Fruit fly (Drosophila melanogaster) whole organism, embryonic: Measurements from ENCODE around the gene hale.
A peak's percentile ranks its signal among the peaks of the same experiment; 100 is the strongest.

ENCODE experiments used
- Adf1 ChIP-seq: fragments of 200-800 bp; sonication (Bioruptor generic); IDR thresholded peaks from 2 replicates; pipeline ENCODE4 v1.3.6; 2022; ENCODE audit warnings: missing biosample characterization, missing genetic modification characterization
- BtbVII ChIP-seq: fragments of 200-800 bp; sonication (Bioruptor generic); optimal IDR thresholded peaks from 3 replicates; lab custom pipeline; 2017; ENCODE audit warnings: missing biosample characterization, mild to moderate bottlenecking, missing genetic modification characterization
- CG11247 ChIP-seq: fragments of 200-800 bp; sonication (Bioruptor generic); IDR thresholded peaks from 2 replicates; pipeline ENCODE4 v1.3.6; 2022; ENCODE audit warnings: missing biosample characterization, missing genetic modification characterization
- CG12236 ChIP-seq: fragments of 200-800 bp; sonication (Bioruptor generic); optimal IDR thresholded peaks from 2 replicates; lab custom pipeline; 2016; ENCODE audit warnings: missing biosample characterization, missing genetic modification characterization
- CG12769 ChIP-seq: fragments of 200-800 bp; sonication (Bioruptor generic); optimal IDR thresholded peaks from 2 replicates; lab custom pipeline; 2019; ENCODE audit warnings: missing biosample characterization, mild to moderate bottlenecking, missing genetic modification characterization, moderate library complexity
- CG12942 ChIP-seq: fragments of 200-800 bp; sonication (Bioruptor generic); optimal IDR thresholded peaks from 3 replicates; lab custom pipeline; 2016; ENCODE audit warnings: missing biosample characterization, missing genetic modification characterization
- CG13296 ChIP-seq: fragments of 200-800 bp; sonication (Bioruptor generic); optimal IDR thresholded peaks from 3 replicates; lab custom pipeline; 2018; ENCODE audit warnings: missing biosample characterization, mild to moderate bottlenecking, missing genetic modification characterization
- CG17186 ChIP-seq: fragments of 200-800 bp; sonication (Bioruptor generic); optimal IDR thresholded peaks from 3 replicates; lab custom pipeline; 2017; ENCODE audit warnings: missing biosample characterization, missing genetic modification reagents, missing genetic modification characterization
- CG17359 ChIP-seq: fragments of 200-800 bp; sonication (Bioruptor generic); optimal IDR thresholded peaks from 3 replicates; lab custom pipeline; 2018; ENCODE audit warnings: missing biosample characterization, mild to moderate bottlenecking, missing genetic modification characterization, moderate library complexity
- CG17802 ChIP-seq: fragments of 200-800 bp; sonication (Bioruptor generic); optimal IDR thresholded peaks from 2 replicates; lab custom pipeline; 2018; ENCODE audit warnings: missing biosample characterization, mild to moderate bottlenecking, missing genetic modification characterization, moderate library complexity
- CG18476 ChIP-seq: fragments of 200-800 bp; sonication (Bioruptor generic); optimal IDR thresholded peaks from 2 replicates; lab custom pipeline; 2016; ENCODE audit warnings: missing biosample characterization, mild to moderate bottlenecking, missing genetic modification characterization
- CG2875 ChIP-seq: fragments of 200-800 bp; sonication (Bioruptor generic); optimal IDR thresholded peaks from 2 replicates; lab custom pipeline; 2017; ENCODE audit warnings: missing biosample characterization, mild to moderate bottlenecking, missing genetic modification characterization, missing genetic modification reagents
- CG32772 ChIP-seq: fragments of 200-800 bp; sonication (Bioruptor generic); IDR thresholded peaks from 2 replicates; pipeline ENCODE4 v1.3.6; 2022; ENCODE audit warnings: missing biosample characterization, missing genetic modification characterization
- CG34422 ChIP-seq: fragments of 200-800 bp; sonication (Bioruptor generic); IDR thresholded peaks from 3 replicates; pipeline ENCODE4 v1.3.6; 2022; ENCODE audit warnings: missing biosample characterization, missing genetic modification characterization
- CG6654 ChIP-seq: fragments of 200-800 bp; sonication (Bioruptor generic); optimal IDR thresholded peaks from 2 replicates; lab custom pipeline; 2017; ENCODE audit warnings: missing biosample characterization, mild to moderate bottlenecking, missing genetic modification characterization
- CG6854 ChIP-seq: fragments of 200-800 bp; sonication (Bioruptor generic); optimal IDR thresholded peaks from 3 replicates; lab custom pipeline; 2017; ENCODE audit warnings: missing biosample characterization, mild to moderate bottlenecking, missing genetic modification characterization
- CG8290 ChIP-seq, 3 experiments: fragments of 200-800 bp; sonication (Bioruptor generic); optimal IDR thresholded peaks; 2 replicates each; lab custom pipeline; 2016 to 2019; ENCODE audit warnings: missing biosample characterization in 3 of 3, missing genetic modification characterization in 3 of 3, mild to moderate bottlenecking in 2 of 3, moderate library complexity in 1 of 3
- CG9797 ChIP-seq: fragments of 200-800 bp; sonication (Bioruptor generic); optimal IDR thresholded peaks from 3 replicates; lab custom pipeline; 2018; ENCODE audit warnings: missing biosample characterization, mild to moderate bottlenecking, missing genetic modification characterization
- CG9932 ChIP-seq: fragments of 200-800 bp; sonication (Bioruptor generic); IDR thresholded peaks from 2 replicates; pipeline ENCODE4 v1.3.6; 2022; ENCODE audit warnings: missing biosample characterization, missing genetic modification characterization
- Camta ChIP-seq: fragments of 200-800 bp; sonication (Bioruptor generic); optimal IDR thresholded peaks from 2 replicates; lab custom pipeline; 2016; ENCODE audit warnings: missing biosample characterization, missing genetic modification characterization
- Chrac-16 ChIP-seq: fragments of 200-800 bp; sonication (Bioruptor generic); optimal IDR thresholded peaks from 3 replicates; lab custom pipeline; 2016; ENCODE audit warnings: missing biosample characterization, missing genetic modification characterization
- ERR ChIP-seq: fragments of 200-800 bp; sonication (Bioruptor generic); optimal IDR thresholded peaks from 2 replicates; lab custom pipeline; 2016; ENCODE audit warnings: missing biosample characterization, missing genetic modification characterization
- Elba2 ChIP-seq: fragments of 200-800 bp; sonication (Bioruptor generic); optimal IDR thresholded peaks from 3 replicates; lab custom pipeline; 2016; ENCODE audit warnings: missing biosample characterization, missing genetic modification characterization
- Fer1 ChIP-seq: fragments of 200-800 bp; sonication (Bioruptor generic); optimal IDR thresholded peaks from 2 replicates; lab custom pipeline; 2017; ENCODE audit warnings: missing biosample characterization, mild to moderate bottlenecking, missing genetic modification characterization
- Hmr ChIP-seq: fragments of 200-800 bp; sonication (Bioruptor generic); optimal IDR thresholded peaks from 3 replicates; lab custom pipeline; 2017; ENCODE audit warnings: mild to moderate bottlenecking, missing biosample characterization, missing genetic modification reagents, missing genetic modification characterization
- Hsf ChIP-seq: fragments of 200-800 bp; sonication (Bioruptor generic); optimal IDR thresholded peaks from 3 replicates; lab custom pipeline; 2016; ENCODE audit warnings: missing biosample characterization, missing genetic modification characterization
- Lpt ChIP-seq: fragments of >200 bp; optimal IDR thresholded peaks from 2 replicates; lab custom pipeline; 2018; ENCODE audit warnings: missing biosample characterization, missing genetic modification characterization
- Med ChIP-seq: fragments of 200-800 bp; sonication (Bioruptor generic); peaks from one replicate; lab custom pipeline; 2016; ENCODE audit warnings: missing biosample characterization, missing genetic modification characterization, mild to moderate bottlenecking, inconsistent platforms, moderate library complexity
- NfI ChIP-seq: fragments of 200-800 bp; sonication (Bioruptor generic); optimal IDR thresholded peaks from 3 replicates; lab custom pipeline; 2018; ENCODE audit warnings: missing biosample characterization, mild to moderate bottlenecking, missing genetic modification characterization, moderate library complexity
- Pdp1 ChIP-seq, 2 experiments: fragments of 200-800 bp; sonication (Bioruptor generic); optimal IDR thresholded peaks; 3 replicates each; lab custom pipeline; 2016; ENCODE audit warnings: missing biosample characterization in 2 of 2, missing genetic modification characterization in 2 of 2, mild to moderate bottlenecking in 1 of 2, moderate library complexity in 1 of 2
- Rfx ChIP-seq: fragments of 200-800 bp; sonication (Bioruptor generic); IDR thresholded peaks from 2 replicates; pipeline ENCODE4 v1.3.6; 2022; ENCODE audit warnings: missing biosample characterization, missing genetic modification characterization
- Ssrp ChIP-seq: fragments of 200-800 bp; sonication (Bioruptor generic); optimal IDR thresholded peaks from 2 replicates; lab custom pipeline; 2018; ENCODE audit warnings: missing biosample characterization, mild to moderate bottlenecking, missing genetic modification characterization, moderate library complexity
- abd-A ChIP-seq: fragments of 200-800 bp; sonication (Bioruptor generic); optimal IDR thresholded peaks from 3 replicates; lab custom pipeline; 2019; ENCODE audit warnings: missing biosample characterization, mild to moderate bottlenecking, missing genetic modification characterization, moderate library complexity
- ap ChIP-seq: fragments of 200-800 bp; sonication (Bioruptor generic); IDR thresholded peaks from 2 replicates; pipeline ENCODE4 v1.3.6; 2022; ENCODE audit warnings: missing biosample characterization, missing genetic modification characterization
- ato ChIP-seq: fragments of 200-800 bp; sonication (Bioruptor generic); IDR thresholded peaks from 2 replicates; pipeline ENCODE4 v1.3.6; 2022; ENCODE audit warnings: missing biosample characterization, missing genetic modification characterization; ENCODE audit not compliant: partially characterized antibody
- br ChIP-seq: fragments of >200 bp; optimal IDR thresholded peaks from 2 replicates; lab custom pipeline; 2017
- cato ChIP-seq: fragments of 200-800 bp; sonication (Bioruptor generic); optimal IDR thresholded peaks from 2 replicates; lab custom pipeline; 2016; ENCODE audit warnings: missing biosample characterization, missing genetic modification characterization, borderline replicate concordance
- chinmo ChIP-seq: fragments of 200-800 bp; sonication (Bioruptor generic); IDR thresholded peaks from 4 replicates; pipeline ENCODE4 v1.3.6; 2022; ENCODE audit warnings: missing biosample characterization, missing genetic modification characterization; ENCODE audit not compliant: partially characterized antibody
- chm ChIP-seq: fragments of 200-800 bp; sonication (Bioruptor generic); IDR thresholded peaks from 2 replicates; pipeline ENCODE4 v1.3.6; 2022; ENCODE audit warnings: missing biosample characterization, missing genetic modification characterization
- crp ChIP-seq, 2 experiments: fragments of 200-800 bp; sonication (Bioruptor generic); optimal IDR thresholded peaks; 2 replicates in 1 of 2; 3 replicates in 1 of 2; lab custom pipeline; 2017; ENCODE audit warnings: missing biosample characterization in 2 of 2, missing genetic modification characterization in 2 of 2, mild to moderate bottlenecking in 1 of 2, moderate library complexity in 1 of 2
- danr ChIP-seq: fragments of 200-800 bp; sonication (Bioruptor generic); IDR thresholded peaks from 2 replicates; pipeline ENCODE4 v1.3.6; 2022; ENCODE audit warnings: missing biosample characterization, missing genetic modification characterization
- disco-r ChIP-seq: fragments of 200-800 bp; sonication (Bioruptor generic); optimal IDR thresholded peaks from 2 replicates; lab custom pipeline; 2016; ENCODE audit warnings: missing biosample characterization, missing genetic modification characterization
- jumu ChIP-seq: fragments of 200-800 bp; sonication (Bioruptor generic); optimal IDR thresholded peaks from 3 replicates; lab custom pipeline; 2016; ENCODE audit warnings: missing biosample characterization, missing genetic modification characterization
- mirr ChIP-seq: fragments of 200-800 bp; sonication (Bioruptor generic); optimal IDR thresholded peaks from 3 replicates; lab custom pipeline; 2018; ENCODE audit warnings: missing biosample characterization, mild to moderate bottlenecking, missing genetic modification characterization
- oc ChIP-seq: fragments of 200-800 bp; sonication (Bioruptor generic); optimal IDR thresholded peaks from 2 replicates; lab custom pipeline; 2018; ENCODE audit warnings: missing biosample characterization, mild to moderate bottlenecking, missing genetic modification characterization, moderate library complexity
- pita ChIP-seq: fragments of 200-800 bp; sonication (Bioruptor generic); optimal IDR thresholded peaks from 2 replicates; lab custom pipeline; 2017; ENCODE audit warnings: missing biosample characterization, mild to moderate bottlenecking, missing genetic modification characterization
- pum ChIP-seq: fragments of 200-800 bp; sonication (Bioruptor generic); optimal IDR thresholded peaks from 2 replicates; lab custom pipeline; 2016; ENCODE audit warnings: missing biosample characterization, missing genetic modification characterization
- rib ChIP-seq: fragments of 200-800 bp; sonication (Bioruptor generic); IDR thresholded peaks from 2 replicates; pipeline ENCODE4 v1.3.6; 2022; ENCODE audit warnings: missing biosample characterization, missing genetic modification characterization
- seq ChIP-seq: fragments of 200-800 bp; sonication (Bioruptor generic); IDR thresholded peaks from 2 replicates; pipeline ENCODE4 v1.3.6; 2022; ENCODE audit warnings: missing biosample characterization, missing genetic modification characterization
- slbo ChIP-seq: fragments of 200-800 bp; sonication (Bioruptor generic); IDR thresholded peaks from 2 replicates; pipeline ENCODE4 v1.3.6; 2022; ENCODE audit warnings: missing biosample characterization, missing genetic modification characterization
- z ChIP-seq: fragments of 200-800 bp; sonication (Bioruptor generic); IDR thresholded peaks from 3 replicates; pipeline ENCODE4 v1.3.6; 2022; ENCODE audit warnings: missing biosample characterization, missing genetic modification characterization

Gene hale

DNA sequence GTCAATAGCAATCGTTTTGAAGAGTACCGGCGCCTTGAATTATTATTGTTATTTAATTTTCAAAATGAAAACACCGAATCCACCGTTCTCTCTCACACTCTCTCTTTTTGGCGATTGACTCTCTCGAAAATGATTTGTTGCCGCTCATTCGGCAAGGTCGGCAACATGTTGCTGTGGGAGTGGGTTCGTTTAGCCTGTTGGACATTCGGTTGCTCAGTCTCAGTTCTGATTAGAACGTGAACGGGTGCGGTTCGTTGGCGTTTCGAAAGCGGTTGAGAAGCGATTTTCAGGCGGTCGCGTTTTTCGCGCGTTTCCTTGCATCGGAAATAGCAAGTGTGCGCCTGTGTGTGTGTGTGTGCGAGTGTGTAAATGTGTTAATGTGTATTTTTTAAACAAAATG is 46.6 kb downstream of the hale start, which contains the start of gene Ac76E (continued):
- TF ChIP-seq chinmo (GFP tag; lab: Robert Waterston, UW) (peak; percentile 94), crp (GFP tag; optimal IDR thresholded peaks at IDR 0.05; lab: Kevin White, UChicago) (no peak), z (GFP tag; lab: Robert Waterston, UW) (no peak), CG32772 (GFP tag; lab: Robert Waterston, UW) (no peak), CG6654 (GFP tag; lab: Kevin White, UChicago) (no peak), CG9797 (GFP tag; lab: Kevin White, UChicago) (no peak), abd-A (tag; lab: Kevin White, UChicago) (peak; percentile 59), CG17802 (tag; lab: Kevin White, UChicago) (no peak), CG13296 (GFP tag; lab: Kevin White, UChicago) (no peak), Adf1 (GFP tag; lab: Robert Waterston, UW) (peak; percentile 43; the same call in 1 of the 2 replicates), BtbVII (GFP tag; lab: Kevin White, UChicago) (peak; percentile 11), seq (peak; percentile 35; the same call in 1 of the 2 replicates), Hmr (peak; percentile 36), Camta (no peak), pum (GFP tag; lab: Kevin White, UChicago) (no peak), oc (tag; lab: Kevin White, UChicago) (no peak), disco-r (GFP tag; lab: Kevin White, UChicago) (no peak), CG2875 (GFP tag; lab: Kevin White, UChicago) (no peak), Pdp1 (GFP tag; optimal IDR thresholded peaks at IDR 0.05; lab: Kevin White, UChicago) (peak in 1 of 2 experiments; percentile 32), CG12769 (tag; lab: Kevin White, UChicago) (peak; percentile 65), Fer1 (GFP tag; lab: Kevin White, UChicago) (peak; percentile 40), CG17359 (tag; lab: Kevin White, UChicago) (no peak), CG12236 (GFP tag; lab: Kevin White, UChicago) (no peak), Chrac-16 (GFP tag; lab: Kevin White, UChicago) (no peak), CG6854 (GFP tag; lab: Kevin White, UChicago) (peak; percentile 15), CG34422 (peak; percentile 32; the same call in 1 of the 3 replicates), CG8290 (GFP tag; optimal IDR thresholded peaks at IDR 0.05; lab: Kevin White, UChicago) (no peak), CG8290 (tag; optimal IDR thresholded peaks at IDR 0.05; lab: Kevin White, UChicago) (peak in 1 of 2 experiments; percentile 73), Elba2 (GFP tag; lab: Kevin White, UChicago) (peak; percentile 77), ap (GFP tag; lab: Robert Waterston, UW) (no peak), CG12942 (GFP tag; lab: Kevin White, UChicago) (no peak), CG9932 (peak; percentile 16; the same call in 1 of the 2 replicates), mirr (peak; percentile 62), Hsf (GFP tag; lab: Kevin White, UChicago) (no peak), Rfx (GFP tag; lab: Robert Waterston, UW) (peak; percentile 35; the same call in 1 of the 2 replicates), pita (GFP tag; lab: Kevin White, UChicago) (no peak), slbo (GFP tag; lab: Robert Waterston, UW) (peak; percentile 29), ERR (peak; percentile 36), br (lab: Kevin White, UChicago) (no peak), ato (GFP tag; lab: Robert Waterston, UW) (no peak), Lpt (GFP tag; lab: Kevin White, UChicago) (no peak), NfI (GFP tag; lab: Kevin White, UChicago) (peak; percentile 13), danr (GFP tag; lab: Robert Waterston, UW) (no peak), jumu (no peak), chm (GFP tag; lab: Robert Waterston, UW) (peak; percentile 34; the same call in 1 of the 2 replicates), CG17186 (GFP tag; lab: Kevin White, UChicago) (no peak), cato (GFP tag; lab: Kevin White, UChicago) (no peak), Ssrp (tag; lab: Kevin White, UChicago) (no peak), CG18476 (GFP tag; lab: Kevin White, UChicago) (no peak), Med (GFP tag; lab: Kevin White, UChicago) (peak; percentile 81), CG11247 (GFP tag; lab: Robert Waterston, UW) (no peak), rib (peak; percentile 68)
